Fruit fly (Drosophila melanogaster) whole organism, embryonic: ENCODE data around the gene RhoGAP18B.

Source experiments
- Abd-B ChIP-seq: fragments of 200-800 bp; sonication (Bioruptor generic); optimal IDR thresholded peaks from 2 replicates; lab custom pipeline; 2018; ENCODE audit warnings: missing biosample characterization, mild to moderate bottlenecking, missing genetic modification characterization, moderate library complexity
- Bgb ChIP-seq: fragments of 200-800 bp; sonication (Bioruptor generic); IDR thresholded peaks from 2 replicates; pipeline ENCODE4 v1.3.6; 2022; ENCODE audit warnings: missing biosample characterization, missing genetic modification characterization; ENCODE audit not compliant: partially characterized antibody
- CG11504 ChIP-seq: fragments of 200-800 bp; sonication (Bioruptor generic); optimal IDR thresholded peaks from 3 replicates; lab custom pipeline; 2019; ENCODE audit warnings: missing biosample characterization, mild to moderate bottlenecking, missing genetic modification characterization, moderate library complexity
- CG12219 ChIP-seq: fragments of 200-800 bp; sonication (Bioruptor generic); optimal IDR thresholded peaks from 3 replicates; lab custom pipeline; 2018; ENCODE audit warnings: missing biosample characterization, mild to moderate bottlenecking, missing genetic modification characterization
- CG13287 ChIP-seq: fragments of 200-800 bp; sonication (Bioruptor generic); IDR thresholded peaks from 2 replicates; pipeline ENCODE4 v1.3.6; 2022; ENCODE audit warnings: missing biosample characterization, missing genetic modification characterization; ENCODE audit not compliant: partially characterized antibody
- CG13894 ChIP-seq: fragments of 200-800 bp; sonication (Bioruptor generic); optimal IDR thresholded peaks from 3 replicates; lab custom pipeline; 2018; ENCODE audit warnings: missing biosample characterization, mild to moderate bottlenecking, missing genetic modification characterization, moderate library complexity
- CG14860 ChIP-seq: fragments of 200-800 bp; sonication (Bioruptor generic); IDR thresholded peaks from 3 replicates; pipeline ENCODE4 v1.3.6; 2022; ENCODE audit warnings: missing biosample characterization, missing genetic modification characterization; ENCODE audit not compliant: partially characterized antibody
- CG15514 ChIP-seq: fragments of 200-800 bp; sonication (Bioruptor generic); optimal IDR thresholded peaks from 3 replicates; lab custom pipeline; 2017; ENCODE audit warnings: missing biosample characterization, missing genetic modification characterization, mild to moderate bottlenecking, moderate library complexity, missing genetic modification reagents
- CG1603 ChIP-seq: fragments of 200-800 bp; sonication (Bioruptor generic); optimal IDR thresholded peaks from 2 replicates; lab custom pipeline; 2019; ENCODE audit warnings: missing biosample characterization, mild to moderate bottlenecking, missing genetic modification characterization, moderate library complexity
- CG18011 ChIP-seq: fragments of 200-800 bp; sonication (Bioruptor generic); optimal IDR thresholded peaks from 2 replicates; lab custom pipeline; 2017; ENCODE audit warnings: missing biosample characterization, missing genetic modification characterization, mild to moderate bottlenecking, moderate library complexity, missing genotype
- CG2129 ChIP-seq: fragments of 200-800 bp; sonication (Bioruptor generic); IDR thresholded peaks from 2 replicates; pipeline ENCODE4 v1.3.6; 2022; ENCODE audit warnings: missing biosample characterization, missing genetic modification characterization; ENCODE audit not compliant: partially characterized antibody
- CG2712 ChIP-seq: fragments of 200-800 bp; optimal IDR thresholded peaks from 3 replicates; lab custom pipeline; 2019; ENCODE audit warnings: missing biosample characterization, mild to moderate bottlenecking, missing genetic modification characterization, moderate library complexity
- CG34376 ChIP-seq: fragments of 200-800 bp; sonication (Bioruptor generic); optimal IDR thresholded peaks from 2 replicates; lab custom pipeline; 2018; ENCODE audit warnings: missing biosample characterization, mild to moderate bottlenecking, missing genetic modification characterization
- CG8924 ChIP-seq: fragments of 200-800 bp; optimal IDR thresholded peaks from 3 replicates; lab custom pipeline; 2019; ENCODE audit warnings: missing biosample characterization, mild to moderate bottlenecking, missing genetic modification characterization, moderate library complexity
- Dll ChIP-seq: fragments of 200-800 bp; sonication (Bioruptor generic); IDR thresholded peaks from 4 replicates; pipeline ENCODE4 v1.3.6; 2022; ENCODE audit warnings: missing biosample characterization, missing genetic modification characterization; ENCODE audit not compliant: partially characterized antibody
- Dp ChIP-seq: fragments of 200-800 bp; sonication (Bioruptor generic); optimal IDR thresholded peaks from 2 replicates; lab custom pipeline; 2018; ENCODE audit warnings: missing biosample characterization, mild to moderate bottlenecking, missing genetic modification characterization, moderate library complexity
- Ets65A ChIP-seq: fragments of 200-800 bp; sonication (Bioruptor generic); peaks from one replicate; lab custom pipeline; 2016; ENCODE audit warnings: missing biosample characterization, missing genetic modification characterization
- HmgD ChIP-seq: fragments of 200-800 bp; sonication (Bioruptor generic); optimal IDR thresholded peaks from 3 replicates; lab custom pipeline; 2016; ENCODE audit warnings: missing biosample characterization, missing genetic modification characterization
- Hsf ChIP-seq: fragments of 200-800 bp; sonication (Bioruptor generic); optimal IDR thresholded peaks from 3 replicates; lab custom pipeline; 2016; ENCODE audit warnings: missing biosample characterization, missing genetic modification characterization
- Jarid2 ChIP-seq: fragments of 200-800 bp; sonication (Bioruptor generic); optimal IDR thresholded peaks from 3 replicates; lab custom pipeline; 2017; ENCODE audit warnings: mild to moderate bottlenecking, missing biosample characterization, missing genetic modification reagents, missing genetic modification characterization
- MBD-R2 ChIP-seq: fragments of 200-800 bp; sonication (Bioruptor generic); IDR thresholded peaks from 2 replicates; pipeline ENCODE4 v1.3.6; 2022; ENCODE audit warnings: missing biosample characterization, missing genetic modification characterization
- NC2α ChIP-seq: fragments of 200-800 bp; sonication (Bioruptor generic); optimal IDR thresholded peaks from 2 replicates; lab custom pipeline; 2016; ENCODE audit warnings: missing biosample characterization, missing genetic modification characterization
- Opbp ChIP-seq: fragments of 200-800 bp; sonication (Bioruptor generic); IDR thresholded peaks from 3 replicates; pipeline ENCODE4 v1.3.6; 2022; ENCODE audit warnings: missing biosample characterization, missing genetic modification characterization; ENCODE audit not compliant: partially characterized antibody
- Rfx ChIP-seq: fragments of 200-800 bp; sonication (Bioruptor generic); IDR thresholded peaks from 2 replicates; pipeline ENCODE4 v1.3.6; 2022; ENCODE audit warnings: missing biosample characterization, missing genetic modification characterization
- Sry-δ ChIP-seq: fragments of 200-800 bp; sonication (Bioruptor generic); optimal IDR thresholded peaks from 2 replicates; lab custom pipeline; 2016; ENCODE audit warnings: missing biosample characterization, missing genetic modification characterization
- Stat92E ChIP-seq, 3 experiments: fragments of >200 bp in 2 of 3; fragments of 200-800 bp in 1 of 3; sonication (Bioruptor generic) in 1 of 3; optimal IDR thresholded peaks; 2 replicates each; lab custom pipeline; 2017 to 2019; ENCODE audit warnings: missing biosample characterization in 3 of 3, missing genetic modification characterization in 3 of 3, mild to moderate bottlenecking in 1 of 3, moderate library complexity in 1 of 3
- Trl ChIP-seq, 3 experiments: fragments of >200 bp in 2 of 3; fragments of 200-800 bp in 1 of 3; sonication (Bioruptor generic) in 1 of 3; optimal IDR thresholded peaks; 2 replicates in 1 of 3; 3 replicates in 2 of 3; lab custom pipeline; 2016 to 2017; ENCODE audit warnings: missing biosample characterization in 1 of 3, missing genetic modification characterization in 1 of 3
- bbx ChIP-seq: fragments of 200-800 bp; sonication (Bioruptor generic); IDR thresholded peaks from 2 replicates; pipeline ENCODE4 v1.3.6; 2022; ENCODE audit warnings: missing biosample characterization, missing genetic modification characterization; ENCODE audit not compliant: partially characterized antibody
- crp ChIP-seq, 2 experiments: fragments of 200-800 bp; sonication (Bioruptor generic); optimal IDR thresholded peaks; 2 replicates in 1 of 2; 3 replicates in 1 of 2; lab custom pipeline; 2017; ENCODE audit warnings: missing biosample characterization in 2 of 2, missing genetic modification characterization in 2 of 2, mild to moderate bottlenecking in 1 of 2, moderate library complexity in 1 of 2
- dysf ChIP-seq: fragments of 200-800 bp; sonication (Bioruptor generic); IDR thresholded peaks from 3 replicates; pipeline ENCODE4 v1.3.6; 2022; ENCODE audit warnings: missing biosample characterization, missing genetic modification characterization
- eve ChIP-seq, 2 experiments: fragments of >200 bp; optimal IDR thresholded peaks; 2 replicates each; lab custom pipeline; 2017; ENCODE audit warnings: missing biosample characterization in 2 of 2, missing genetic modification characterization in 2 of 2
- ftz-f1 ChIP-seq: fragments of 200-800 bp; sonication (Bioruptor generic); optimal IDR thresholded peaks from 2 replicates; lab custom pipeline; 2016; ENCODE audit warnings: missing biosample characterization, missing genetic modification characterization
- gfzf ChIP-seq: fragments of 200-800 bp; sonication (Bioruptor generic); optimal IDR thresholded peaks from 2 replicates; lab custom pipeline; 2016; ENCODE audit warnings: missing biosample characterization, mild to moderate bottlenecking, missing genetic modification characterization, moderate library complexity
- hb ChIP-seq: fragments of 200-800 bp; sonication (Bioruptor generic); IDR thresholded peaks from 3 replicates; pipeline ENCODE4 v1.3.6; 2022; ENCODE audit warnings: missing biosample characterization, missing genetic modification characterization; ENCODE audit not compliant: partially characterized antibody
- inv ChIP-seq: fragments of 200-800 bp; sonication (Bioruptor generic); IDR thresholded peaks from 2 replicates; pipeline ENCODE4 v1.3.6; 2022; ENCODE audit warnings: missing biosample characterization, missing genetic modification characterization; ENCODE audit not compliant: partially characterized antibody
- lilli ChIP-seq: fragments of 200-800 bp; sonication (Bioruptor generic); optimal IDR thresholded peaks from 3 replicates; lab custom pipeline; 2016; ENCODE audit warnings: missing biosample characterization, missing genetic modification characterization
- maf-S ChIP-seq: fragments of 200-800 bp; sonication (Bioruptor generic); optimal IDR thresholded peaks from 2 replicates; lab custom pipeline; 2016; ENCODE audit warnings: missing biosample characterization, missing genetic modification characterization
- nmo ChIP-seq: fragments of 200-800 bp; sonication (Bioruptor generic); optimal IDR thresholded peaks from 2 replicates; lab custom pipeline; 2018; ENCODE audit warnings: missing biosample characterization, mild to moderate bottlenecking, missing genetic modification characterization, moderate library complexity
- onecut ChIP-seq: fragments of 200-800 bp; sonication (Bioruptor generic); IDR thresholded peaks from 2 replicates; pipeline ENCODE4 v1.3.6; 2022; ENCODE audit warnings: missing biosample characterization, missing genetic modification characterization
- org-1 ChIP-seq: fragments of 200-800 bp; sonication (Bioruptor generic); optimal IDR thresholded peaks from 2 replicates; lab custom pipeline; 2017; ENCODE audit warnings: missing biosample characterization, missing genetic modification characterization
- pros ChIP-seq: fragments of 200-800 bp; sonication (Bioruptor generic); optimal IDR thresholded peaks from 3 replicates; lab custom pipeline; 2019; ENCODE audit warnings: missing biosample characterization, mild to moderate bottlenecking, missing genetic modification characterization, moderate library complexity
- row ChIP-seq: fragments of 200-800 bp; sonication (Bioruptor generic); IDR thresholded peaks from 3 replicates; pipeline ENCODE4 v1.3.6; 2022; ENCODE audit warnings: missing biosample characterization, missing genetic modification characterization
- sens ChIP-seq: fragments of 200-800 bp; sonication (Bioruptor generic); peaks from one replicate; lab custom pipeline; 2016; ENCODE audit warnings: missing biosample characterization, missing genetic modification characterization
- sug ChIP-seq: fragments of 200-800 bp; optimal IDR thresholded peaks from 2 replicates; lab custom pipeline; 2019; ENCODE audit warnings: missing biosample characterization, mild to moderate bottlenecking, missing genetic modification characterization, moderate library complexity
- trem ChIP-seq: fragments of 200-800 bp; optimal IDR thresholded peaks from 3 replicates; lab custom pipeline; 2019; ENCODE audit warnings: missing biosample characterization, mild to moderate bottlenecking, missing genetic modification characterization, moderate library complexity
- unc-4 ChIP-seq: fragments of 200-800 bp; sonication (Bioruptor generic); IDR thresholded peaks from 2 replicates; pipeline ENCODE4 v1.3.6; 2022; ENCODE audit warnings: missing biosample characterization, missing genetic modification characterization; ENCODE audit not compliant: partially characterized antibody
- zf30C ChIP-seq: fragments of 200-800 bp; sonication (Bioruptor generic); optimal IDR thresholded peaks from 3 replicates; lab custom pipeline; 2018; ENCODE audit warnings: missing biosample characterization, mild to moderate bottlenecking, missing genetic modification characterization

Gene RhoGAP18B

DNA sequence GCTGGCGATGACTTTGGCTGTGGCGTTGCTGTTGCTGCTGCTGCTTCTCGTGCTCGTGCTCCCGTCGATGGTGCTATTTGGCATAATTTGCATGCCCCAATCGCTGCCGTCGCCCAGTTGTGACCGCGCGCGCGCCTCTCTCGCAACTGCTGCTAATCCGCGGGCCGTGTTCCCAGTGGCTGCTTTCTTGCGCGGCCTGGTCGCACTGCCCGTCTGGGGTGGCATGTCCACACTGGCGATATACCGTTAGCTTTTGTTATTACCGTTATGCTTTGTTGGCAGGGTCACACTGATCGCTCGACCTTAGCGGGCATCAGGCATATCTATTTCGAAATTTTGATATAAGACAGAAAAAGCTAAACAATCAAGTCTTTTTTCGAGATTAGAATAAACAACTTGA lies 34.7 kb upstream of the RhoGAP18B start, which contains the start of gene CG7990 (continued):
- no peak for TF ChIP-seq CG13894 (tag; lab: Kevin White, UChicago)
- no peak for TF ChIP-seq Stat92E (GFP tag; optimal IDR thresholded peaks at IDR 0.05; lab: Kevin White, UChicago)
- no peak for TF ChIP-seq eve (GFP tag; optimal IDR thresholded peaks at IDR 0.05; lab: Kevin White, UChicago)
- peak; percentile 62 for TF ChIP-seq Bgb (GFP tag; lab: Robert Waterston, UW)
- no peak for TF ChIP-seq Hsf (GFP tag; lab: Kevin White, UChicago)
- TF ChIP-seq org-1: no peak
- no peak for TF ChIP-seq pros (GFP tag; lab: Kevin White, UChicago)
- TF ChIP-seq Jarid2 (GFP tag; lab: Kevin White, UChicago): no peak
- no peak for TF ChIP-seq lilli (GFP tag; lab: Kevin White, UChicago)
- TF ChIP-seq trem (tag; lab: Kevin White, UChicago): no peak
- no peak for TF ChIP-seq Abd-B (GFP tag; lab: Kevin White, UChicago)
- peak; percentile 65 for TF ChIP-seq CG13287 (GFP tag; lab: Robert Waterston, UW)
- TF ChIP-seq unc-4 (GFP tag; lab: Robert Waterston, UW): 0 out of 2 replicates have a peak, but pooled peaks have one; percentile 24
- TF ChIP-seq CG11504 (tag; lab: Kevin White, UChicago): no peak
- TF ChIP-seq Trl (optimal IDR thresholded peaks at IDR 0.05; lab: Kevin White, UChicago): no peak
- no peak for TF ChIP-seq Trl (GFP tag; optimal IDR thresholded peaks at IDR 0.05; lab: Kevin White, UChicago)
- peak; percentile 35 for TF ChIP-seq ftz-f1 (GFP tag; lab: Kevin White, UChicago)

dm6 chrX:19193336-19193735 lies 26.5 kb upstream of the RhoGAP18B start, which contains the start of the genes CG7914 and CG14194:
Gene CG7914 (minus strand): TSS chrX:19193448.
Gene CG14194 (plus strand): TSS chrX:19193555.
- TF ChIP-seq maf-S (GFP tag; lab: Kevin White, UChicago) (no peak), CG2712 (peak; percentile 5), gfzf (GFP tag; lab: Kevin White, UChicago) (peak; percentile 24), bbx (GFP tag; lab: Robert Waterston, UW) (peak; percentile 89), Rfx (GFP tag; lab: Robert Waterston, UW) (peak; percentile 48), CG1603 (tag; lab: Kevin White, UChicago) (peak; percentile 60), nmo (GFP tag; lab: Kevin White, UChicago) (peak; percentile 8), crp (GFP tag; optimal IDR thresholded peaks at IDR 0.05; lab: Kevin White, UChicago) (peak in 1 of 2 experiments; percentile 51), zf30C (GFP tag; lab: Kevin White, UChicago) (no peak), HmgD (GFP tag; lab: Kevin White, UChicago) (peak; percentile 29), onecut (peak; percentile 19; the same call in 1 of the 2 replicates), Dp (GFP tag; lab: Kevin White, UChicago) (peak; percentile 47), MBD-R2 (GFP tag; lab: Robert Waterston, UW) (peak; percentile 92), CG15514 (GFP tag; lab: Kevin White, UChicago) (peak; percentile 58), hb (peak; percentile 86), Sry-δ (GFP tag; lab: Kevin White, UChicago) (peak; percentile 65), CG14860 (GFP tag; lab: Robert Waterston, UW) (peak; percentile 86), sens (GFP tag; lab: Kevin White, UChicago) (peak; percentile 54), NC2α (GFP tag; lab: Kevin White, UChicago) (no peak), sug (tag; lab: Kevin White, UChicago) (peak; percentile 7), Ets65A (GFP tag; lab: Kevin White, UChicago) (peak; percentile 54), Bgb (GFP tag; lab: Robert Waterston, UW) (peak; percentile 87), inv (GFP tag; lab: Robert Waterston, UW) (peak; percentile 60), Dll (GFP tag; lab: Robert Waterston, UW) (peak; percentile 77), CG34376 (GFP tag; lab: Kevin White, UChicago) (peak; percentile 2), CG18011 (peak; percentile 46), CG12219 (GFP tag; lab: Kevin White, UChicago) (no peak), dysf (GFP tag; lab: Robert Waterston, UW) (0 out of 3 replicates have a peak, but pooled peaks have one; percentile 27), Opbp (GFP tag; lab: Robert Waterston, UW) (peak; percentile 87), CG8924 (tag; lab: Kevin White, UChicago) (peak; percentile 1), row (peak; percentile 62), CG2129 (no peak)
